Fruit fly (Drosophila melanogaster): ENCODE results near the gene Sgs3.

The Sgs3 gene

DNA sequence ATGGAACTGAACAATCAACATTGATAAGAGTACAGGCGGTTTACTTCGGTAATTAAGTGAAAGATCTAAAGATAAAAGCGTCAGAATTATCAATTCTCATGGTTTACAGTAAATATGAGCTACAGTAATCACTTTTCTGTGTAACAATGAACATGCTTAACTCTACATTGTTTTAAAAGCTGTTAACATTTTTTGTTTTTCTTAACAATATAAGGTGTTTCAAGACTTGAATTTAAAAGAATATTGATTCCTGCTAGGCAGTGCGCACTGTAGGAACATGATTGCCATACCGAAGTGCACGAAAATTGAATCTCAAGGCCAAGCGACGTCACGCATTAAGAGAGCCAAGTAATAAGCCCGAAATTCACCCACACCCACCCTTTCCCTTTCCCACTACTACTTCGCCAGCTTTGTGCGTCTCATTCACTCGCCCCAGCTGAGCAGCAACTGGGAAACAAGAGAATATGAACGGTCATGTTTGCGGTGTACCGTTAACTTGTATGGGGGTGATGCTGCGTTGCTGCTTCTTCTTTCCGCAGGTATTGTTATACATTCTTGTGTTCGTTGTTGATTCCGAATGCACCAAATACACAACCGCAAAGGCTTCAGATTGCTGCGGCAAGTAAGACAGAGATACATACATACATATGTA, 20.7 kb upstream of the Sgs3 start (continued):
- TF ChIP-seq CG13424 (tag; optimal IDR thresholded peaks at IDR 0.05) (peak; percentile 68), Six4 (GFP tag; optimal IDR thresholded peaks at IDR 0.05) (no peak), zfh2 (GFP tag; optimal IDR thresholded peaks at IDR 0.05) (peak; percentile 44), CG34376 (GFP tag; optimal IDR thresholded peaks at IDR 0.05) (peak; percentile 21), pfk (GFP tag; optimal IDR thresholded peaks at IDR 0.05) (no peak), CG2116 (GFP tag; optimal IDR thresholded peaks at IDR 0.05) (no peak), Adf1 (GFP tag; IDR thresholded peaks at IDR 0.05) (peak; percentile 40; the same call in 1 of the 2 replicates), ken (GFP tag; IDR thresholded peaks at IDR 0.05) (peak; percentile 60; the same call in 1 of the 3 replicates), Stat92E (GFP tag; optimal IDR thresholded peaks at IDR 0.05) (peak in 1 of 3 experiments; percentile 27), luna (GFP tag; optimal IDR thresholded peaks at IDR 0.05) (peak; percentile 9), Rx (GFP tag; IDR thresholded peaks at IDR 0.05) (peak; percentile 44; the same call in 1 of the 2 replicates), br (optimal IDR thresholded peaks at IDR 0.05) (no peak), trh (GFP tag; optimal IDR thresholded peaks at IDR 0.05) (no peak), prd (optimal IDR thresholded peaks at IDR 0.05) (no peak), prd (GFP tag; IDR thresholded peaks at IDR 0.05) (peak; percentile 85), CG7987 (GFP tag; optimal IDR thresholded peaks at IDR 0.05) (no peak), CG2678 (tag; optimal IDR thresholded peaks at IDR 0.05) (peak; percentile 78), maf-S (GFP tag; optimal IDR thresholded peaks at IDR 0.05) (peak; percentile 41), CG13775 (GFP tag; optimal IDR thresholded peaks at IDR 0.05) (peak; percentile 47), tin (GFP tag; optimal IDR thresholded peaks at IDR 0.05) (peak; percentile 19), scrt (GFP tag; optimal IDR thresholded peaks at IDR 0.05) (peak; percentile 28), Awh (GFP tag; IDR thresholded peaks at IDR 0.05) (0 out of 2 replicates have a peak, but pooled peaks have one; percentile 38), CG18011 (GFP tag; optimal IDR thresholded peaks at IDR 0.05) (peak; percentile 8), Atf3 (GFP tag; optimal IDR thresholded peaks at IDR 0.05) (peak; percentile 8), ci (GFP tag; IDR thresholded peaks at IDR 0.05) (peak; percentile 61; the same call in 2 of the 3 replicates), Doc2 (GFP tag; IDR thresholded peaks at IDR 0.05) (no peak), Dip2 (GFP tag; IDR thresholded peaks at IDR 0.05) (no peak), CG3065 (GFP tag; optimal IDR thresholded peaks at IDR 0.05) (no peak), TFAM (GFP tag; optimal IDR thresholded peaks at IDR 0.05) (no peak), Mad (GFP tag; optimal IDR thresholded peaks at IDR 0.05) (no peak), Myb (GFP tag; optimal IDR thresholded peaks at IDR 0.05) (peak; percentile 17), Ssrp (tag; optimal IDR thresholded peaks at IDR 0.05) (peak; percentile 53), tx (GFP tag; optimal IDR thresholded peaks at IDR 0.05) (peak; percentile 30), CG17385 (GFP tag; optimal IDR thresholded peaks at IDR 0.05) (peak; percentile 64), CG17328 (GFP tag; IDR thresholded peaks at IDR 0.05) (peak; percentile 68), CG7786 (GFP tag; optimal IDR thresholded peaks at IDR 0.05) (peak; percentile 57), Kr (GFP tag; optimal IDR thresholded peaks at IDR 0.05) (no peak), CG14710 (tag; optimal IDR thresholded peaks at IDR 0.05) (peak; percentile 34), CG14050 (GFP tag; IDR thresholded peaks at IDR 0.05) (no peak; the same call in 2 of the 3 replicates), MTF-1 (GFP tag; optimal IDR thresholded peaks at IDR 0.05; ENCODE audit: borderline replicate concordance) (no peak), Poxn (GFP tag; IDR thresholded peaks at IDR 0.05) (no peak), Bgb (GFP tag; IDR thresholded peaks at IDR 0.05; ENCODE audit: partially characterized antibody) (no peak; the same call in 1 of the 2 replicates), cwo (GFP tag; optimal IDR thresholded peaks at IDR 0.05) (peak; percentile 72), CG13296 (GFP tag; optimal IDR thresholded peaks at IDR 0.05) (peak; percentile 47), Sox100B (GFP tag; optimal IDR thresholded peaks at IDR 0.05) (no peak), sisA (GFP tag; IDR thresholded peaks at IDR 0.05) (peak; percentile 64; the same call in 1 of the 2 replicates), CG8388 (GFP tag; optimal IDR thresholded peaks at IDR 0.05) (peak; percentile 6), HLH3B (GFP tag; IDR thresholded peaks at IDR 0.05) (peak; percentile 71), pb (GFP tag; optimal IDR thresholded peaks at IDR 0.05) (no peak), Hand (GFP tag; optimal IDR thresholded peaks at IDR 0.05) (peak; percentile 51)

Data from whole organism, embryonic.